Worm (Caenorhabditis elegans) whole organism, L1 larva: ENCODE data around the gene Y48D7A.1.

ENCODE experiments used
- C16A3.4 ChIP-seq: fragments of 150-350 bp; optimal IDR thresholded peaks from 2 replicates; lab custom pipeline; 2014; ENCODE audit warnings: missing biosample characterization, missing genetic modification characterization
- C34B4.2 ChIP-seq: sonication (generic microtip); optimal IDR thresholded peaks from 2 replicates; lab custom pipeline; 2017; ENCODE audit warnings: mild to moderate bottlenecking, missing genetic modification characterization, missing compliant biosample characterization
- F16B12.6 ChIP-seq: fragments of 150-350 bp; optimal IDR thresholded peaks from 2 replicates; lab custom pipeline; 2014; ENCODE audit warnings: missing biosample characterization, missing genetic modification characterization
- ceh-63 ChIP-seq: fragments of 200-800 bp; sonication (Bioruptor generic); optimal IDR thresholded peaks from 2 replicates; lab custom pipeline; 2018; ENCODE audit warnings: mild to moderate bottlenecking, missing genetic modification characterization, missing compliant biosample characterization
- ceh-8 ChIP-seq: fragments of 200-800 bp; sonication (Bioruptor generic); optimal IDR thresholded peaks from 2 replicates; lab custom pipeline; 2018; ENCODE audit warnings: mild to moderate bottlenecking, missing genetic modification characterization, moderate library complexity, missing compliant biosample characterization
- ces-1 ChIP-seq: fragments of 150-350 bp; optimal IDR thresholded peaks from 2 replicates; lab custom pipeline; 2014; ENCODE audit warnings: missing biosample characterization, missing genetic modification reagents, missing genetic modification characterization
- dpl-1 ChIP-seq, 3 experiments: fragments of 150-350 bp in 2 of 3; sonication (generic microtip) in 1 of 3; optimal IDR thresholded peaks; 2 replicates each; lab custom pipeline; 2014 to 2017; ENCODE audit warnings: missing biosample characterization in 3 of 3, missing genetic modification characterization in 3 of 3, missing genetic modification reagents in 3 of 3
- dsc-1 ChIP-seq: sonication (generic microtip); optimal IDR thresholded peaks from 2 replicates; lab custom pipeline; 2016; ENCODE audit warnings: mild to moderate bottlenecking, missing genetic modification characterization, missing compliant biosample characterization
- efl-1 ChIP-seq, 4 experiments: fragments of 150-350 bp; optimal IDR thresholded peaks in 3 of 4; peaks in 1 of 4; 1 replicate in 1 of 4; 2 replicates in 3 of 4; lab custom pipeline; 2014; ENCODE audit warnings: missing biosample characterization in 2 of 4, missing genetic modification characterization in 2 of 4, missing genetic modification reagents in 2 of 4
- efl-3 ChIP-seq: fragments of 200-800 bp; sonication (Bioruptor generic); optimal IDR thresholded peaks from 2 replicates; lab custom pipeline; 2018; ENCODE audit warnings: mild to moderate bottlenecking, missing genetic modification characterization, missing compliant biosample characterization
- fkh-10 ChIP-seq: sonication (generic microtip); optimal IDR thresholded peaks from 2 replicates; lab custom pipeline; 2017; ENCODE audit warnings: missing biosample characterization, missing genetic modification reagents, missing genetic modification characterization
- fkh-8 ChIP-seq: sonication (generic microtip); optimal IDR thresholded peaks from 2 replicates; lab custom pipeline; 2016; ENCODE audit warnings: mild to moderate bottlenecking, missing genetic modification characterization, missing compliant biosample characterization
- hlh-17 ChIP-seq: fragments of 200-800 bp; sonication (Bioruptor generic); optimal IDR thresholded peaks from 2 replicates; lab custom pipeline; 2018; ENCODE audit warnings: missing genetic modification characterization, mild to moderate bottlenecking, missing compliant biosample characterization, moderate library complexity, borderline replicate concordance
- hlh-4 ChIP-seq: sonication (generic microtip); optimal IDR thresholded peaks from 2 replicates; lab custom pipeline; 2016; ENCODE audit warnings: mild to moderate bottlenecking, missing genetic modification characterization, missing compliant biosample characterization
- hpl-2 ChIP-seq: fragments of 150-350 bp; optimal IDR thresholded peaks from 2 replicates; lab custom pipeline; 2014; ENCODE audit warnings: missing biosample characterization, missing genetic modification reagents, missing genetic modification characterization
- jun-1 ChIP-seq: fragments of 150-350 bp; optimal IDR thresholded peaks from 2 replicates; lab custom pipeline; 2014; ENCODE audit warnings: missing biosample characterization, missing genetic modification reagents, missing genetic modification characterization
- lin-13 ChIP-seq: fragments of 150-350 bp; optimal IDR thresholded peaks from 2 replicates; lab custom pipeline; 2014; ENCODE audit warnings: missing biosample characterization, missing genetic modification reagents, missing genetic modification characterization
- lin-14 ChIP-seq: fragments of 200-800 bp; sonication (Bioruptor generic); optimal IDR thresholded peaks from 2 replicates; lab custom pipeline; 2018; ENCODE audit warnings: mild to moderate bottlenecking, missing genetic modification characterization, moderate library complexity, missing compliant biosample characterization
- lin-15B ChIP-seq: fragments of 150-350 bp; sonication (generic microtip); optimal IDR thresholded peaks from 3 replicates; lab custom pipeline; 2014; ENCODE audit warnings: missing biosample characterization, missing genetic modification characterization
- lir-3 ChIP-seq: sonication (generic microtip); optimal IDR thresholded peaks from 2 replicates; lab custom pipeline; 2016; ENCODE audit warnings: mild to moderate bottlenecking, missing genetic modification characterization, moderate library complexity, missing compliant biosample characterization; ENCODE audit not compliant: poor library complexity
- mdl-1 ChIP-seq, 2 experiments: fragments of 150-350 bp; optimal IDR thresholded peaks; 2 replicates each; lab custom pipeline; 2014 to 2017; ENCODE audit warnings: missing biosample characterization in 2 of 2, missing genetic modification characterization in 2 of 2, inconsistent platforms in 1 of 2
- mef-2 ChIP-seq: fragments of 150-350 bp; optimal IDR thresholded peaks from 2 replicates; lab custom pipeline; 2014; ENCODE audit warnings: missing biosample characterization, missing genetic modification characterization
- mep-1 ChIP-seq: fragments of 150-350 bp; optimal IDR thresholded peaks from 2 replicates; lab custom pipeline; 2014; ENCODE audit warnings: missing biosample characterization, missing genetic modification characterization
- nhr-11 ChIP-seq: fragments of 150-350 bp; optimal IDR thresholded peaks from 2 replicates; lab custom pipeline; 2014; ENCODE audit warnings: missing biosample characterization, missing genetic modification characterization
- nhr-19 ChIP-seq: fragments of 200-800 bp; sonication (Bioruptor generic); conservative IDR thresholded peaks from 2 replicates; pipeline ENCODE4 v1.3.6; 2022; ENCODE audit warnings: missing genetic modification characterization, missing compliant biosample characterization
- nhr-20 ChIP-seq: sonication (generic microtip); optimal IDR thresholded peaks from 2 replicates; lab custom pipeline; 2016; ENCODE audit warnings: mild to moderate bottlenecking, missing genetic modification characterization, missing compliant biosample characterization
- nhr-28 ChIP-seq: fragments of 150-350 bp; optimal IDR thresholded peaks from 2 replicates; lab custom pipeline; 2014; ENCODE audit warnings: missing biosample characterization, missing genetic modification characterization
- nhr-71 ChIP-seq: sonication (generic microtip); optimal IDR thresholded peaks from 2 replicates; lab custom pipeline; 2016; ENCODE audit warnings: mild to moderate bottlenecking, missing genetic modification characterization, moderate library complexity, missing compliant biosample characterization
- nhr-76 ChIP-seq: sonication (generic microtip); optimal IDR thresholded peaks from 2 replicates; lab custom pipeline; 2017; ENCODE audit warnings: missing biosample characterization, missing genetic modification characterization
- nhr-77 ChIP-seq: fragments of 150-350 bp; optimal IDR thresholded peaks from 2 replicates; lab custom pipeline; 2014; ENCODE audit warnings: missing biosample characterization, missing genetic modification characterization
- nhr-90 ChIP-seq: sonication (generic microtip); optimal IDR thresholded peaks from 2 replicates; lab custom pipeline; 2016; ENCODE audit warnings: mild to moderate bottlenecking, missing genetic modification characterization, missing compliant biosample characterization; ENCODE audit not compliant: poor library complexity
- pag-3 ChIP-seq: sonication (generic microtip); optimal IDR thresholded peaks from 2 replicates; lab custom pipeline; 2017; ENCODE audit warnings: missing genetic modification characterization, mild to moderate bottlenecking, missing compliant biosample characterization, antibody characterized with exemption, borderline replicate concordance; ENCODE audit not compliant: insufficient read depth
- pax-3 ChIP-seq: fragments of 200-800 bp; sonication (Bioruptor generic); optimal IDR thresholded peaks from 2 replicates; lab custom pipeline; 2018; ENCODE audit warnings: mild to moderate bottlenecking, missing genetic modification characterization, moderate library complexity, missing compliant biosample characterization
- pqm-1 ChIP-seq: sonication (generic microtip); optimal IDR thresholded peaks from 3 replicates; lab custom pipeline; 2017; ENCODE audit warnings: missing biosample characterization, missing genetic modification characterization
- skn-1 ChIP-seq: fragments of 150-350 bp; optimal IDR thresholded peaks from 2 replicates; lab custom pipeline; 2014; ENCODE audit warnings: missing biosample characterization, missing genetic modification characterization
- snpc-4 ChIP-seq: fragments of 150-350 bp; optimal IDR thresholded peaks from 2 replicates; lab custom pipeline; 2014; ENCODE audit warnings: missing biosample characterization, missing genetic modification characterization
- sox-4 ChIP-seq: sonication (generic microtip); optimal IDR thresholded peaks from 2 replicates; lab custom pipeline; 2016; ENCODE audit warnings: missing genetic modification characterization, missing compliant biosample characterization
- sup-37 ChIP-seq: fragments of 200-800 bp; sonication (Bioruptor generic); optimal IDR thresholded peaks from 2 replicates; lab custom pipeline; 2018; ENCODE audit warnings: mild to moderate bottlenecking, missing genetic modification characterization, missing compliant biosample characterization
- swsn-7 ChIP-seq: sonication (generic microtip); optimal IDR thresholded peaks from 2 replicates; lab custom pipeline; 2016; ENCODE audit warnings: missing genetic modification characterization, missing compliant biosample characterization
- tlp-1 ChIP-seq: fragments of 150-350 bp; optimal IDR thresholded peaks from 2 replicates; lab custom pipeline; 2014; ENCODE audit warnings: missing biosample characterization, missing genetic modification characterization
- unc-130 ChIP-seq: fragments of 150-350 bp; optimal IDR thresholded peaks from 2 replicates; lab custom pipeline; 2017; ENCODE audit warnings: missing biosample characterization, missing genetic modification characterization, inconsistent platforms
- unc-30 ChIP-seq: sonication (generic microtip); optimal IDR thresholded peaks from 2 replicates; lab custom pipeline; 2017; ENCODE audit warnings: missing biosample characterization, missing genetic modification characterization
- xbp-1 ChIP-seq: sonication (generic microtip); optimal IDR thresholded peaks from 2 replicates; lab custom pipeline; 2016; ENCODE audit warnings: missing genetic modification characterization, missing compliant biosample characterization
- zag-1 ChIP-seq: fragments of 150-350 bp; optimal IDR thresholded peaks from 2 replicates; lab custom pipeline; 2014; ENCODE audit warnings: missing biosample characterization, missing genetic modification characterization
- ztf-11 ChIP-seq, 2 experiments: sonication (generic microtip); optimal IDR thresholded peaks; 2 replicates each; lab custom pipeline; 2016 to 2017; ENCODE audit warnings: missing genetic modification characterization in 2 of 2, missing biosample characterization in 1 of 2, missing compliant biosample characterization in 1 of 2
- ztf-4 ChIP-seq: fragments of 150-350 bp; optimal IDR thresholded peaks from 2 replicates; lab custom pipeline; 2014; ENCODE audit warnings: missing biosample characterization, missing genetic modification characterization

The Y48D7A.1 gene

DNA sequence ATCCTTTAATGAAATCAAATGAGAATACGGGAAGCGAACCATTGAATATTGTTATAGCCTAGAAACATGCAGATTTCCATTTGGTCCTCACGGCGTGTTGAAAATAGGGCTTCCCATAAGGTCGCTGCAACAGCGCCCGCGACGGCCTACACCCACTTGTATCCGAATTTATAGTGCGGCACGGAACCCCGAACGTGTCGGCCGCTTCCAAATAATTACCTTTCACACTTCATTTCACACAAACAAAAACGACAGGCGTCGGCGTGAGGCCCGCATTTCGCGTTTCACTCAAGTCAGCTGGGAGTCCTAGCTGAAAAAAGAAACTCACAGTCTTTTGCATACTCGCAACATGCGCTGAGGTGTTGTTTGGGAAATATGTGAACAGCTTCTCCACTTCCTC, 24.2 kb downstream of the Y48D7A.1 start:
- TF ChIP-seq C16A3.4 (tag; lab: Kevin White, UChicago): no peak
- no peak for TF ChIP-seq efl-1 (optimal IDR thresholded peaks at IDR 0.05; lab: Kevin White, UChicago)
- peak in 1 of 2 experiments; percentile 86 for TF ChIP-seq efl-1 (GFP tag; optimal IDR thresholded peaks at IDR 0.05 in 1 of 2; lab: Kevin White, UChicago)
- peak; percentile 76 for TF ChIP-seq snpc-4 (tag; lab: Kevin White, UChicago)
- TF ChIP-seq, all 84 proteins: peak for 2

DNA sequence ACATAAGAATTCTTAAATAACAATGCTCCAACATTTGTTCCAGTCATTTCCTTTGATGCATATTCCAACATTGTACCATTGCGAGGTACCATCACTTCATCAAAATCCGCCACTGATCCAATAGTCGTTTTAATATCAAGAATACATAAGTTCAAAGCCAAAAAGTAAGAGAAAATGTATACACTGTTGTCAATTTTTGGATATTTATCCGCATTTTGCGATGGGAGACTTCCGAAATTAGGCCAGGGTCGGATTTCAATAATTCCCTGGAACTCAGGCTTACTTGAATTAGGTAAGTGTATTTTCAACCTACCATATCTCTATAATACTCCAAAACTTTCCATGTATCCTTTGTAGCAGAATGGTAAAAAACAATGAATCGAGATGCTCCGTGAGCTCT, 24.9 kb downstream of the Y48D7A.1 start, which contains the start of gene M02F4.2:
Gene M02F4.2 (minus strand): TSS at position 101 of the 400 bp plus-strand sequence.
- no peak for TF ChIP-seq fkh-10 (GFP tag; lab: Kevin White, UChicago)
- no peak for TF ChIP-seq pag-3
- no peak for TF ChIP-seq snpc-4 (tag; lab: Kevin White, UChicago)
- TF ChIP-seq pqm-1 (tag; lab: Kevin White, UChicago): no peak
- TF ChIP-seq skn-1: no peak
- TF ChIP-seq lin-13 (GFP tag; lab: Kevin White, UChicago): no peak
- TF ChIP-seq mep-1 (tag; lab: Kevin White, UChicago): no peak
- TF ChIP-seq mef-2: no peak
- no peak for TF ChIP-seq efl-3 (GFP tag; lab: Kevin White, UChicago)
- TF ChIP-seq nhr-77: no peak
- no peak for TF ChIP-seq hlh-17 (GFP tag; lab: Kevin White, UChicago)
- TF ChIP-seq hlh-4 (tag; lab: Kevin White, UChicago): no peak
- TF ChIP-seq zag-1 (tag; lab: Kevin White, UChicago): no peak
- TF ChIP-seq lin-15B (tag; lab: Kevin White, UChicago): no peak
- no peak for TF ChIP-seq lir-3 (tag; lab: Kevin White, UChicago)
- no peak for TF ChIP-seq jun-1 (tag; lab: Kevin White, UChicago)
- no peak for TF ChIP-seq swsn-7 (tag; lab: Kevin White, UChicago)
- TF ChIP-seq ztf-11 (tag; optimal IDR thresholded peaks at IDR 0.05; lab: Kevin White, UChicago): no peak
- TF ChIP-seq mdl-1 (tag; optimal IDR thresholded peaks at IDR 0.05; lab: Kevin White, UChicago): no peak
- TF ChIP-seq fkh-8: no peak

DNA sequence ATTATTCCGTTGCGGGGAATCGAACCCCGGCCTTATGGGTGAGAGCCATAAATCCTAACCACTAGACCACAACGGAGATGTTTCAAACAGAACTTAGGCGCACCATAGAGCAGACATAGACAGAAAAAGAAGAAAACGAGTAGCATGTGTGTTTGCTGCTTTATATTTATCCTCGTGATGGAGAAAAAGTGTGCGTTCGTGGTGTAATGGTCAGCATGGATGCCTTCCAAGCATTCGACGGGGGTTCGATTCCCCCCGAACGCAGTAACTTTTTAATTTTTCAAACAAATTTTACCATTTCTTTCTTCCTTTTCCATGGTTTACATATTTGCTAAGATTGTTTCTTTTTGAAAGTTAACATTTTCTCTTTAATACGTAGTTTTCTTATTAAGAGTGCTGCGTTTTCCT, 26.7 kb downstream of the Y48D7A.1 start:
- peak; percentile 96 for TF ChIP-seq ceh-8 (GFP tag; lab: Kevin White, UChicago)
- peak; percentile 80 for TF ChIP-seq hpl-2 (GFP tag; lab: Kevin White, UChicago)
- peak; percentile 91 for TF ChIP-seq xbp-1 (tag; lab: Kevin White, UChicago)
- peak; percentile 94 for TF ChIP-seq nhr-20
- peak; percentile 64 to 76 for TF ChIP-seq ztf-11 (tag; optimal IDR thresholded peaks at IDR 0.05; lab: Kevin White, UChicago)
- peak; percentile 10 to 49 (median 46) for TF ChIP-seq dpl-1 (GFP tag; optimal IDR thresholded peaks at IDR 0.05; lab: Kevin White, UChicago)
- TF ChIP-seq nhr-19 (GFP tag; lab: Robert Waterston, UW): peak; percentile 95
- no peak for TF ChIP-seq hlh-17 (GFP tag; lab: Kevin White, UChicago)
- peak; percentile 68 for TF ChIP-seq sup-37 (GFP tag; lab: Kevin White, UChicago)
- TF ChIP-seq lin-14 (GFP tag; lab: Kevin White, UChicago): peak; percentile 92
- TF ChIP-seq pag-3: no peak
- peak; percentile 98 for TF ChIP-seq dsc-1 (tag; lab: Kevin White, UChicago)
- no peak for TF ChIP-seq C34B4.2 (tag; lab: Kevin White, UChicago)
- TF ChIP-seq tlp-1: no peak
- no peak for TF ChIP-seq unc-30 (tag; lab: Kevin White, UChicago)
- TF ChIP-seq nhr-76 (tag; lab: Kevin White, UChicago): peak; percentile 72
- TF ChIP-seq lin-15B (tag; lab: Kevin White, UChicago): no peak
- TF ChIP-seq nhr-11: peak; percentile 64
- peak; percentile 83 for TF ChIP-seq ztf-4 (tag; lab: Kevin White, UChicago)
- TF ChIP-seq sox-4: peak; percentile 87
- peak; percentile 77 for TF ChIP-seq snpc-4 (tag; lab: Kevin White, UChicago)
- peak; percentile 94 for TF ChIP-seq nhr-90 (tag; lab: Kevin White, UChicago)
- TF ChIP-seq nhr-77: peak; percentile 93
- peak; percentile 55 for TF ChIP-seq nhr-28 (tag; lab: Kevin White, UChicago)
- peak; percentile 94 for TF ChIP-seq swsn-7 (tag; lab: Kevin White, UChicago)
- no peak for TF ChIP-seq ces-1 (GFP tag; lab: Kevin White, UChicago)
- TF ChIP-seq ceh-63 (GFP tag; lab: Kevin White, UChicago): peak; percentile 76
- peak; percentile 52 for TF ChIP-seq efl-3 (GFP tag; lab: Kevin White, UChicago)
- TF ChIP-seq unc-130: peak; percentile 72
- peak; percentile 95 for TF ChIP-seq nhr-71
- TF ChIP-seq efl-1 (optimal IDR thresholded peaks at IDR 0.05; lab: Kevin White, UChicago): peak; percentile 53 to 59
- peak; percentile 19 to 95 for TF ChIP-seq efl-1 (GFP tag; optimal IDR thresholded peaks at IDR 0.05 in 1 of 2; lab: Kevin White, UChicago)
- peak; percentile 81 for TF ChIP-seq pax-3 (tag; lab: Kevin White, UChicago)
- TF ChIP-seq F16B12.6: no peak
- TF ChIP-seq zag-1 (tag; lab: Kevin White, UChicago): no peak
- no peak for TF ChIP-seq pqm-1 (tag; lab: Kevin White, UChicago)
- peak; percentile 41 for TF ChIP-seq mef-2
